Fruit fly (Drosophila melanogaster): ENCODE results near the gene DIP-zeta.

DNA sequence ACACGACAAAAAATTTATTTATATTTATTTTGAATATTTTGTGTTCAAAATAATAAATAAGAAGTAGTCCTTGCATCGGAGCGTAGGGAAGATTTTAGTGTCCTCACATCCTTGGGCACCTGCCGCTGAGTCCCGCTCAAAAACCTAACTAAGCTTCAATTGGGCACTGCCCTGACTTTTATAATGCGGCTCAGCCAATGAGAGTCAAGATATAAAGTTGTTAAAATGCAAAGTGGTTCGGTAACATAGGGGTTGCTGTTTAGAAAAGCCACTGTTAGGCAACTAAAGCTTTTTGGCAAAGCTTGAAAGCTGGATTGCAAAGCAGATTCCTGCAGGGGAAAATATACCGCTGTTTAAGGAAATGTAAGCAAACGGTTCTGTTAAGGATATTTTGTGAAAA lies 11.8 kb upstream of the DIP-zeta start:
- TF ChIP-seq HLH106 (tag; optimal IDR thresholded peaks at IDR 0.05) (no peak), br (GFP tag; optimal IDR thresholded peaks at IDR 0.05) (no peak), dmrt93B (GFP tag; optimal IDR thresholded peaks at IDR 0.05) (no peak), Abd-B (GFP tag; optimal IDR thresholded peaks at IDR 0.05) (no peak), dl (GFP tag; optimal IDR thresholded peaks at IDR 0.05; ENCODE audit: insufficient read depth in 1 of 2, partially characterized antibody in 2 of 2) (no peak), psq (GFP tag; optimal IDR thresholded peaks at IDR 0.05) (no peak), sage (GFP tag; optimal IDR thresholded peaks at IDR 0.05) (no peak), foxo (GFP tag; optimal IDR thresholded peaks at IDR 0.05) (no peak), pan (optimal IDR thresholded peaks at IDR 0.05) (no peak)
